Worm (Caenorhabditis elegans) whole organism, L3 larva: ENCODE measurements around the gene F08D12.2.

ENCODE experiments used
- ZK546.5 ChIP-seq: sonication (generic microtip); optimal IDR thresholded peaks from 2 replicates; lab custom pipeline; 2017; ENCODE audit warnings: missing biosample characterization, missing genetic modification characterization
- aly-2 ChIP-seq: fragments of 150-350 bp; optimal IDR thresholded peaks from 2 replicates; lab custom pipeline; 2014; ENCODE audit warnings: missing biosample characterization, missing genetic modification characterization
- ama-1 ChIP-seq: fragments of 150-350 bp; optimal IDR thresholded peaks from 2 replicates; lab custom pipeline; 2018
- ceh-16 ChIP-seq: sonication (generic microtip); optimal IDR thresholded peaks from 2 replicates; lab custom pipeline; 2017; ENCODE audit warnings: missing biosample characterization, missing genetic modification characterization
- ceh-28 ChIP-seq: fragments of 150-350 bp; optimal IDR thresholded peaks from 2 replicates; lab custom pipeline; 2014; ENCODE audit warnings: missing biosample characterization, missing genetic modification reagents, missing genetic modification characterization
- ceh-82 ChIP-seq: fragments of 150-350 bp; optimal IDR thresholded peaks from 2 replicates; lab custom pipeline; 2014; ENCODE audit warnings: missing biosample characterization, missing genetic modification characterization
- ceh-9 ChIP-seq: sonication (generic microtip); optimal IDR thresholded peaks from 2 replicates; lab custom pipeline; 2018; ENCODE audit warnings: missing biosample characterization, missing genetic modification characterization
- daf-12 ChIP-seq: fragments of 150-350 bp; optimal IDR thresholded peaks from 2 replicates; lab custom pipeline; 2014; ENCODE audit warnings: missing biosample characterization, missing genetic modification reagents, missing genetic modification characterization
- egl-27 ChIP-seq: sonication (generic microtip); optimal IDR thresholded peaks from 4 replicates; lab custom pipeline; 2017; ENCODE audit warnings: missing biosample characterization, missing genetic modification reagents, missing genetic modification characterization
- egl-5 ChIP-seq: fragments of 150-350 bp; optimal IDR thresholded peaks from 2 replicates; lab custom pipeline; 2017; ENCODE audit warnings: missing biosample characterization, missing genetic modification reagents, missing genetic modification characterization, inconsistent platforms
- elt-1 ChIP-seq: fragments of 150-350 bp; optimal IDR thresholded peaks from 2 replicates; lab custom pipeline; 2014; ENCODE audit warnings: missing biosample characterization, missing genetic modification characterization
- elt-2 ChIP-seq: sonication (generic microtip); optimal IDR thresholded peaks from 2 replicates; lab custom pipeline; 2016; ENCODE audit warnings: missing genetic modification reagents, mild to moderate bottlenecking, missing genetic modification characterization, missing compliant biosample characterization
- elt-3 ChIP-seq, 3 experiments: fragments of 150-350 bp in 1 of 3; sonication (generic microtip) in 2 of 3; optimal IDR thresholded peaks; 2 replicates in 2 of 3; 4 replicates in 1 of 3; lab custom pipeline; 2014 to 2017; ENCODE audit warnings: missing biosample characterization in 3 of 3, missing genetic modification characterization in 3 of 3
- eor-1 ChIP-seq, 2 experiments: fragments of 150-350 bp; optimal IDR thresholded peaks; 2 replicates each; lab custom pipeline; 2014 to 2018; ENCODE audit warnings: missing biosample characterization in 2 of 2, missing genetic modification characterization in 2 of 2
- fkh-10 ChIP-seq: sonication (generic microtip); optimal IDR thresholded peaks from 2 replicates; lab custom pipeline; 2017; ENCODE audit warnings: missing biosample characterization, missing genetic modification reagents, missing genetic modification characterization
- fos-1 ChIP-seq: fragments of 150-350 bp; optimal IDR thresholded peaks from 2 replicates; lab custom pipeline; 2014; ENCODE audit warnings: missing biosample characterization, missing genetic modification characterization
- hmg-11 ChIP-seq: sonication (generic microtip); optimal IDR thresholded peaks from 2 replicates; lab custom pipeline; 2016; ENCODE audit warnings: missing genetic modification characterization, missing compliant biosample characterization
- jun-1 ChIP-seq: fragments of 150-350 bp; optimal IDR thresholded peaks from 2 replicates; lab custom pipeline; 2014; ENCODE audit warnings: missing biosample characterization, missing genetic modification reagents, missing genetic modification characterization
- lin-39 ChIP-seq: fragments of 150-350 bp; optimal IDR thresholded peaks from 2 replicates; lab custom pipeline; 2018; ENCODE audit warnings: missing biosample characterization, missing genetic modification reagents, missing genetic modification characterization
- mml-1 ChIP-seq: fragments of 150-350 bp; sonication (generic microtip); optimal IDR thresholded peaks from 3 replicates; lab custom pipeline; 2014; ENCODE audit warnings: missing biosample characterization, missing genetic modification characterization
- nfya-1 ChIP-seq: sonication (generic microtip); optimal IDR thresholded peaks from 2 replicates; lab custom pipeline; 2017; ENCODE audit warnings: missing genetic modification characterization, mild to moderate bottlenecking, missing compliant biosample characterization, antibody characterized with exemption, moderate library complexity; ENCODE audit not compliant: insufficient read depth
- nhr-11 ChIP-seq: fragments of 150-350 bp; optimal IDR thresholded peaks from 2 replicates; lab custom pipeline; 2014; ENCODE audit warnings: missing biosample characterization, missing genetic modification characterization
- nhr-12 ChIP-seq: fragments of 150-350 bp; optimal IDR thresholded peaks from 2 replicates; lab custom pipeline; 2014; ENCODE audit warnings: missing biosample characterization, missing genetic modification characterization
- nhr-23 ChIP-seq: fragments of 150-350 bp; optimal IDR thresholded peaks from 2 replicates; lab custom pipeline; 2014; ENCODE audit warnings: missing biosample characterization, missing genetic modification reagents, missing genetic modification characterization
- nhr-25 ChIP-seq: sonication (generic microtip); optimal IDR thresholded peaks from 2 replicates; lab custom pipeline; 2017; ENCODE audit warnings: missing biosample characterization, missing genetic modification characterization
- nhr-28 ChIP-seq: fragments of 150-350 bp; optimal IDR thresholded peaks from 2 replicates; lab custom pipeline; 2014; ENCODE audit warnings: missing biosample characterization, missing genetic modification characterization
- nhr-43 ChIP-seq: sonication (generic microtip); optimal IDR thresholded peaks from 2 replicates; lab custom pipeline; 2016; ENCODE audit warnings: mild to moderate bottlenecking, missing genetic modification characterization, missing compliant biosample characterization; ENCODE audit not compliant: poor library complexity, severe bottlenecking
- nhr-67 ChIP-seq: fragments of 150-350 bp; optimal IDR thresholded peaks from 2 replicates; lab custom pipeline; 2014; ENCODE audit warnings: missing biosample characterization, missing genetic modification characterization
- nhr-76 ChIP-seq: fragments of 150-350 bp; sonication (generic microtip); optimal IDR thresholded peaks from 5 replicates; lab custom pipeline; 2014; ENCODE audit warnings: missing biosample characterization, missing genetic modification characterization
- nhr-77 ChIP-seq: fragments of 150-350 bp; optimal IDR thresholded peaks from 2 replicates; lab custom pipeline; 2014; ENCODE audit warnings: missing biosample characterization, missing genetic modification characterization
- pha-4 ChIP-seq: fragments of 150-350 bp; optimal IDR thresholded peaks from 2 replicates; lab custom pipeline; 2014; ENCODE audit warnings: missing biosample characterization, missing genetic modification reagents, missing genetic modification characterization
- pqm-1 ChIP-seq: fragments of 150-350 bp; optimal IDR thresholded peaks from 2 replicates; lab custom pipeline; 2017; ENCODE audit warnings: missing biosample characterization, missing genetic modification characterization, inconsistent platforms
- sea-2 ChIP-seq: fragments of 150-350 bp; sonication (generic microtip); optimal IDR thresholded peaks from 4 replicates; lab custom pipeline; 2014; ENCODE audit warnings: missing biosample characterization, missing genetic modification reagents, missing genetic modification characterization
- skn-1 ChIP-seq: fragments of 150-350 bp; optimal IDR thresholded peaks from 2 replicates; lab custom pipeline; 2014; ENCODE audit warnings: missing biosample characterization, missing genetic modification characterization
- snpc-4 ChIP-seq: fragments of 150-350 bp; optimal IDR thresholded peaks from 2 replicates; lab custom pipeline; 2014; ENCODE audit warnings: missing biosample characterization, missing genetic modification characterization
- tbx-2 ChIP-seq: sonication (generic microtip); optimal IDR thresholded peaks from 2 replicates; lab custom pipeline; 2016; ENCODE audit warnings: mild to moderate bottlenecking, missing genetic modification characterization, missing compliant biosample characterization
- ztf-11 ChIP-seq: fragments of 150-350 bp; optimal IDR thresholded peaks from 2 replicates; lab custom pipeline; 2014; ENCODE audit warnings: missing biosample characterization, missing genetic modification characterization
- ztf-4 ChIP-seq: fragments of 150-350 bp; optimal IDR thresholded peaks from 2 replicates; lab custom pipeline; 2014; ENCODE audit warnings: missing biosample characterization, missing genetic modification characterization

Gene F08D12.2

DNA sequence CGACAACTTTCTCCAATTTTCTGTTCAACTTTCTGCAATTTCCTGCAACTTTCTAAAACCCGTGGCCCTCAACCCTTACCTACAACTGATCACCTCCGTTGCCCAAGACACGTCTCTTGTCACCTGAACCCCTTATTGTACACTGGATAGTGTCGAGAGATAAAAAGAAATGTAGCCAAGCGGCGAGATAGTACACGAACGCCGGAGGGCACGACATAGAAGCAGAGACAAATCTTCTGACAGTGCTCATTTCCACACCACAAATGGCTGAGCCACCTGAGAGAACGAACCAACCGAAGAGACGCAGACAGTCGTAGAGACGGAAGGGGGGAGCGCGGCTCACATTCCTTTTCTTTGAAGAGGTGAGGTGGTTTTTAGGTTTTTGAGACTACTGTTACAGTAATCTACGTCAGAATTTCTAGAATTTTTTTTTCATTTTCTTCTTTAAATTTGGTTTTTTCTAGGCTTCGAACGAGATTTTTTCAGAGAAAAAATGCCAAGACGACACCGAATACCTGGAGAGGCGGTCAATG is 26.3 kb downstream of the F08D12.2 start, which contains the start of gene K12H6.12:
TSS of gene K12H6.12 (plus strand) at position 483 of the 533 bp plus-strand sequence.
- TF ChIP-seq skn-1 (tag; lab: Kevin White, UChicago) (no peak), pha-4 (peak; percentile 58), nhr-77 (tag; lab: Kevin White, UChicago) (no peak), nhr-76 (tag; lab: Kevin White, UChicago) (no peak), hmg-11 (tag; lab: Kevin White, UChicago) (peak; percentile 3), nhr-28 (tag; lab: Kevin White, UChicago) (no peak), jun-1 (no peak), nhr-11 (peak; percentile 34), ceh-82 (tag; lab: Kevin White, UChicago) (no peak)
- TF ChIP-seq, all 47 proteins: peak for 3

- TF ChIP-seq eor-1 (tag; optimal IDR thresholded peaks at IDR 0.05; lab: Kevin White, UChicago) (no peak), nhr-23 (tag; lab: Kevin White, UChicago) (no peak), elt-3 (tag; optimal IDR thresholded peaks at IDR 0.05; lab: Kevin White, UChicago) (no peak), ceh-28 (tag; lab: Kevin White, UChicago) (no peak), mml-1 (tag; lab: Kevin White, UChicago) (no peak), ztf-11 (no peak), elt-1 (tag; lab: Kevin White, UChicago) (no peak), lin-39 (tag; lab: Kevin White, UChicago) (no peak), nfya-1 (tag; lab: Kevin White, UChicago) (no peak), ceh-9 (tag; lab: Kevin White, UChicago) (no peak), fkh-10 (GFP tag; lab: Kevin White, UChicago) (no peak), nhr-28 (tag; lab: Kevin White, UChicago) (no peak), sea-2 (no peak), nhr-12 (no peak), jun-1 (no peak), tbx-2 (tag; lab: Kevin White, UChicago) (no peak), snpc-4 (tag; lab: Kevin White, UChicago) (no peak), egl-5 (tag; lab: Kevin White, UChicago) (no peak)
Measured at ce11 chrII:2815017-2815416, 33.6 kb downstream of the F08D12.2 start.

ce11 chrII:2815444-2815843 is 34.0 kb downstream of the F08D12.2 start, which contains the start of gene K12H6.2:
TSS of gene K12H6.2 (minus strand) at chrII:2815544.
- TF ChIP-seq nfya-1 (tag; lab: Kevin White, UChicago) (no peak), elt-1 (tag; lab: Kevin White, UChicago) (no peak), aly-2 (no peak), elt-2 (tag; lab: Kevin White, UChicago) (no peak), pqm-1 (tag; lab: Kevin White, UChicago) (no peak), nhr-25 (tag; lab: Kevin White, UChicago) (no peak)

- TF ChIP-seq pqm-1 (tag; lab: Kevin White, UChicago) (no peak), nhr-43 (no peak), ceh-9 (tag; lab: Kevin White, UChicago) (no peak), fos-1 (tag; lab: Kevin White, UChicago) (no peak), hmg-11 (tag; lab: Kevin White, UChicago) (no peak), elt-2 (tag; lab: Kevin White, UChicago) (no peak), ztf-11 (no peak)
Measured at ce11 chrII:2816676-2817075, 35.2 kb downstream of the F08D12.2 start, which contains the start of gene set-13. TSS of gene set-13 (plus strand) at chrII:2816976.

ce11 chrII:2822435-2822920 is 41.0 kb downstream of the F08D12.2 start, which contains the start of the genes fut-4 and K12H6.10:
TSS of gene fut-4 (minus strand) at chrII:2822535.
TSS of gene K12H6.10 (plus strand) at chrII:2822870.
- TF ChIP-seq ZK546.5 (tag; lab: Kevin White, UChicago) (no peak), ztf-4 (no peak), aly-2 (no peak), egl-27 (tag; lab: Kevin White, UChicago) (no peak), fkh-10 (GFP tag; lab: Kevin White, UChicago) (no peak), nhr-67 (tag; lab: Kevin White, UChicago) (no peak), mml-1 (tag; lab: Kevin White, UChicago) (no peak), lin-39 (tag; lab: Kevin White, UChicago) (no peak), ceh-16 (no peak), fos-1 (tag; lab: Kevin White, UChicago) (no peak), eor-1 (tag; optimal IDR thresholded peaks at IDR 0.05; lab: Kevin White, UChicago) (no peak), snpc-4 (tag; lab: Kevin White, UChicago) (no peak), daf-12 (no peak), ama-1 (lab: Kevin White, UChicago) (no peak), pqm-1 (tag; lab: Kevin White, UChicago) (no peak), elt-3 (tag; optimal IDR thresholded peaks at IDR 0.05; lab: Kevin White, UChicago) (no peak)
